Worm (Caenorhabditis elegans): Measurements from ENCODE around the gene tag-120.

DNA sequence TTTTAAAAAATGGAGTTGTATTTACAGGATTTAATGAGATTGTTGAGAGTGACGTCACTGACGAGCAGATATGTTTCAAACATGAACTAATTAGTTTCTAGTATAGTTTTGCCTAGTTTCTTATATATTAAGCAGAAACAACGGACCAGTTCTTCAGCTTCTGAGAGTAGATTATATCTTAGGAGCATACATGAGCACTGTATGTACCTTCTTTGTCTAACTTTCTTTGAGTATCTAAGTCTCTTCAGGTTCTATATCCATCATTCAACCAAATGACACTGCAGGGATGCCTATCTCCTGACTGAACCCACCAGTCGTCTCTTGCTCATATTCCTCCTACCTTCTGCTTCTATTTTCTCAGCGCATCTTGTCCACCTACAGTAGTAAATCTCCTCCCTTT lies 12.9 kb downstream of the tag-120 start, which contains the start of gene her-1:
- TF ChIP-seq lsy-2 (tag; optimal IDR thresholded peaks at IDR 0.05) = no peak
- TF ChIP-seq snpc-4 (tag; optimal IDR thresholded peaks at IDR 0.05) = no peak
- TF ChIP-seq nhr-28 (tag; optimal IDR thresholded peaks at IDR 0.05) = no peak
- TF ChIP-seq mep-1 (tag; optimal IDR thresholded peaks at IDR 0.05) = no peak
- TF ChIP-seq pha-4 (tag; optimal IDR thresholded peaks at IDR 0.05) = no peak
- no peak for TF ChIP-seq zip-8 (tag; optimal IDR thresholded peaks at IDR 0.05)
- TF ChIP-seq mab-5 (tag; optimal IDR thresholded peaks at IDR 0.05) = no peak
- TF ChIP-seq unc-120 (tag; optimal IDR thresholded peaks at IDR 0.05; ENCODE audit: poor library complexity, severe bottlenecking) = no peak
- no peak for TF ChIP-seq elt-3 (tag; optimal IDR thresholded peaks at IDR 0.05)
- TF ChIP-seq ceh-43 (GFP tag; optimal IDR thresholded peaks at IDR 0.05) = no peak
- no peak for TF ChIP-seq unc-62 (GFP tag; optimal IDR thresholded peaks at IDR 0.05)
- TF ChIP-seq nhr-12 (tag; optimal IDR thresholded peaks at IDR 0.05) = no peak
